Fruit fly (Drosophila melanogaster) whole organism, embryonic: ENCODE data around the gene CG6005.

ENCODE experiments used
- Ada2b ChIP-seq: fragments of 200-800 bp; sonication (Bioruptor generic); IDR thresholded peaks from 2 replicates; pipeline ENCODE4 v1.3.6; 2022; ENCODE audit warnings: missing biosample characterization, missing genetic modification characterization
- Atf3 ChIP-seq: fragments of 200-800 bp; sonication (Bioruptor generic); optimal IDR thresholded peaks from 3 replicates; lab custom pipeline; 2016; ENCODE audit warnings: missing biosample characterization, missing genetic modification characterization
- B-H2 ChIP-seq: fragments of 200-800 bp; sonication (Bioruptor generic); optimal IDR thresholded peaks from 2 replicates; lab custom pipeline; 2018; ENCODE audit warnings: missing biosample characterization, mild to moderate bottlenecking, missing genetic modification characterization
- Blimp-1 ChIP-seq: fragments of 200-800 bp; sonication (Bioruptor generic); optimal IDR thresholded peaks from 3 replicates; lab custom pipeline; 2018; ENCODE audit warnings: missing biosample characterization, missing genetic modification characterization, mild to moderate bottlenecking, moderate library complexity, missing genetic modification reagents
- CG1024 ChIP-seq: fragments of 200-800 bp; sonication (Bioruptor generic); IDR thresholded peaks from 2 replicates; pipeline ENCODE4 v1.3.6; 2022; ENCODE audit warnings: missing biosample characterization, missing genetic modification characterization
- CG10979 ChIP-seq: fragments of 200-800 bp; sonication (Bioruptor generic); optimal IDR thresholded peaks from 2 replicates; lab custom pipeline; 2018; ENCODE audit warnings: missing biosample characterization, mild to moderate bottlenecking, missing genetic modification characterization, moderate library complexity
- CG11247 ChIP-seq: fragments of 200-800 bp; sonication (Bioruptor generic); IDR thresholded peaks from 2 replicates; pipeline ENCODE4 v1.3.6; 2022; ENCODE audit warnings: missing biosample characterization, missing genetic modification characterization
- CG11398 ChIP-seq: fragments of 200-800 bp; sonication (Bioruptor generic); optimal IDR thresholded peaks from 2 replicates; lab custom pipeline; 2016; ENCODE audit warnings: missing biosample characterization, missing genetic modification characterization
- CG12391 ChIP-seq: fragments of 200-800 bp; sonication (Bioruptor generic); optimal IDR thresholded peaks from 3 replicates; lab custom pipeline; 2018; ENCODE audit warnings: missing biosample characterization, mild to moderate bottlenecking, missing genetic modification characterization, moderate library complexity
- CG12942 ChIP-seq: fragments of 200-800 bp; sonication (Bioruptor generic); optimal IDR thresholded peaks from 3 replicates; lab custom pipeline; 2016; ENCODE audit warnings: missing biosample characterization, missing genetic modification characterization
- CG13775 ChIP-seq: fragments of 200-800 bp; sonication (Bioruptor generic); optimal IDR thresholded peaks from 3 replicates; lab custom pipeline; 2017; ENCODE audit warnings: missing biosample characterization, mild to moderate bottlenecking, missing genetic modification characterization
- CG16815 ChIP-seq: fragments of 200-800 bp; sonication (Bioruptor generic); optimal IDR thresholded peaks from 3 replicates; lab custom pipeline; 2017; ENCODE audit warnings: missing biosample characterization, mild to moderate bottlenecking, missing genetic modification characterization
- CG1832 ChIP-seq: fragments of 200-800 bp; sonication (Bioruptor generic); optimal IDR thresholded peaks from 2 replicates; lab custom pipeline; 2017; ENCODE audit warnings: missing biosample characterization, mild to moderate bottlenecking, missing genetic modification characterization, inconsistent platforms
- CG2678 ChIP-seq: fragments of 200-800 bp; sonication (Bioruptor generic); optimal IDR thresholded peaks from 3 replicates; lab custom pipeline; 2019; ENCODE audit warnings: missing biosample characterization, mild to moderate bottlenecking, missing genetic modification characterization, moderate library complexity
- CG2712 ChIP-seq: fragments of 200-800 bp; optimal IDR thresholded peaks from 3 replicates; lab custom pipeline; 2019; ENCODE audit warnings: missing biosample characterization, mild to moderate bottlenecking, missing genetic modification characterization, moderate library complexity
- CG32532 ChIP-seq: fragments of 200-800 bp; sonication (Bioruptor generic); IDR thresholded peaks from 2 replicates; pipeline ENCODE4 v1.3.6; 2022; ENCODE audit warnings: missing biosample characterization, missing genetic modification characterization
- CG34376 ChIP-seq: fragments of 200-800 bp; sonication (Bioruptor generic); optimal IDR thresholded peaks from 2 replicates; lab custom pipeline; 2018; ENCODE audit warnings: missing biosample characterization, mild to moderate bottlenecking, missing genetic modification characterization
- CG3847 ChIP-seq: fragments of 200-800 bp; sonication (Bioruptor generic); IDR thresholded peaks from 2 replicates; pipeline ENCODE4 v1.3.6; 2022; ENCODE audit warnings: missing biosample characterization, missing genetic modification characterization
- CG4424 ChIP-seq: fragments of 200-800 bp; sonication (Bioruptor generic); optimal IDR thresholded peaks from 3 replicates; lab custom pipeline; 2016; ENCODE audit warnings: missing biosample characterization, missing genetic modification characterization
- CG4617 ChIP-seq: fragments of 200-800 bp; sonication (Bioruptor generic); optimal IDR thresholded peaks from 3 replicates; lab custom pipeline; 2016; ENCODE audit warnings: missing biosample characterization, missing genetic modification characterization, borderline replicate concordance
- CG7271 ChIP-seq: fragments of 200-800 bp; sonication (Bioruptor generic); optimal IDR thresholded peaks from 2 replicates; lab custom pipeline; 2018; ENCODE audit warnings: missing biosample characterization, mild to moderate bottlenecking, missing genetic modification characterization, moderate library complexity
- Doc3 ChIP-seq: fragments of 200-800 bp; sonication (Bioruptor generic); IDR thresholded peaks from 3 replicates; pipeline ENCODE4 v1.3.6; 2022; ENCODE audit warnings: missing biosample characterization, missing genetic modification characterization; ENCODE audit not compliant: partially characterized antibody
- Dp ChIP-seq: fragments of 200-800 bp; sonication (Bioruptor generic); optimal IDR thresholded peaks from 2 replicates; lab custom pipeline; 2018; ENCODE audit warnings: missing biosample characterization, mild to moderate bottlenecking, missing genetic modification characterization, moderate library complexity
- Fer3 ChIP-seq: fragments of 200-800 bp; sonication (Bioruptor generic); optimal IDR thresholded peaks from 2 replicates; lab custom pipeline; 2018; ENCODE audit warnings: missing biosample characterization, mild to moderate bottlenecking, missing genetic modification characterization, moderate library complexity
- GATAe ChIP-seq: fragments of 200-800 bp; sonication (Bioruptor generic); conservative IDR thresholded peaks from 2 replicates; pipeline ENCODE4 v1.3.6; 2022; ENCODE audit warnings: missing biosample characterization, missing genetic modification characterization
- Hand ChIP-seq: fragments of 200-800 bp; sonication (Bioruptor generic); optimal IDR thresholded peaks from 2 replicates; lab custom pipeline; 2017; ENCODE audit warnings: mild to moderate bottlenecking, missing biosample characterization, missing genetic modification reagents, missing genetic modification characterization
- Hey ChIP-seq: fragments of 200-800 bp; sonication (Bioruptor generic); optimal IDR thresholded peaks from 3 replicates; lab custom pipeline; 2018; ENCODE audit warnings: missing biosample characterization, mild to moderate bottlenecking, missing genetic modification characterization
- Hmr ChIP-seq: fragments of 200-800 bp; sonication (Bioruptor generic); optimal IDR thresholded peaks from 3 replicates; lab custom pipeline; 2017; ENCODE audit warnings: mild to moderate bottlenecking, missing biosample characterization, missing genetic modification reagents, missing genetic modification characterization
- Jarid2 ChIP-seq: fragments of 200-800 bp; sonication (Bioruptor generic); optimal IDR thresholded peaks from 3 replicates; lab custom pipeline; 2017; ENCODE audit warnings: mild to moderate bottlenecking, missing biosample characterization, missing genetic modification reagents, missing genetic modification characterization
- Mad ChIP-seq: fragments of 200-800 bp; sonication (Bioruptor generic); optimal IDR thresholded peaks from 2 replicates; lab custom pipeline; 2016; ENCODE audit warnings: missing biosample characterization, missing genetic modification characterization
- Sin3A ChIP-seq: fragments of >200 bp; optimal IDR thresholded peaks from 2 replicates; lab custom pipeline; 2018
- ci ChIP-seq: fragments of 200-800 bp; sonication (Bioruptor generic); IDR thresholded peaks from 3 replicates; pipeline ENCODE4 v1.3.6; 2022; ENCODE audit warnings: missing biosample characterization, missing genetic modification characterization
- danr ChIP-seq: fragments of 200-800 bp; sonication (Bioruptor generic); IDR thresholded peaks from 2 replicates; pipeline ENCODE4 v1.3.6; 2022; ENCODE audit warnings: missing biosample characterization, missing genetic modification characterization
- eyg ChIP-seq: fragments of 200-800 bp; sonication (Bioruptor generic); optimal IDR thresholded peaks from 3 replicates; lab custom pipeline; 2016; ENCODE audit warnings: missing biosample characterization, missing genetic modification characterization
- lab ChIP-seq: fragments of 200-800 bp; sonication (Bioruptor generic); optimal IDR thresholded peaks from 3 replicates; lab custom pipeline; 2017; ENCODE audit warnings: missing biosample characterization, missing genetic modification characterization, mild to moderate bottlenecking, moderate library complexity, missing genetic modification reagents
- lilli ChIP-seq: fragments of 200-800 bp; sonication (Bioruptor generic); optimal IDR thresholded peaks from 3 replicates; lab custom pipeline; 2016; ENCODE audit warnings: missing biosample characterization, missing genetic modification characterization
- lola ChIP-seq, 3 experiments: fragments of >200 bp in 2 of 3; fragments of 200-800 bp in 1 of 3; sonication (Bioruptor generic) in 1 of 3; optimal IDR thresholded peaks; 2 replicates each; lab custom pipeline; 2017 to 2019; ENCODE audit warnings: missing biosample characterization in 3 of 3, missing genetic modification characterization in 3 of 3, mild to moderate bottlenecking in 1 of 3, moderate library complexity in 1 of 3
- luna ChIP-seq: fragments of 200-800 bp; sonication (Bioruptor generic); optimal IDR thresholded peaks from 2 replicates; lab custom pipeline; 2016; ENCODE audit warnings: missing biosample characterization, missing genetic modification characterization
- schlank ChIP-seq: fragments of 200-800 bp; sonication (Bioruptor generic); optimal IDR thresholded peaks from 2 replicates; lab custom pipeline; 2018; ENCODE audit warnings: missing biosample characterization, mild to moderate bottlenecking, missing genetic modification characterization
- scrt ChIP-seq: fragments of 200-800 bp; sonication (Bioruptor generic); optimal IDR thresholded peaks from 2 replicates; lab custom pipeline; 2018; ENCODE audit warnings: missing biosample characterization, mild to moderate bottlenecking, missing genetic modification characterization, moderate library complexity
- sna ChIP-seq: fragments of 200-800 bp; sonication (Bioruptor generic); IDR thresholded peaks from 2 replicates; pipeline ENCODE4 v1.3.6; 2022; ENCODE audit warnings: missing biosample characterization, missing genetic modification characterization; ENCODE audit not compliant: partially characterized antibody
- stwl ChIP-seq: fragments of 200-800 bp; sonication (Bioruptor generic); optimal IDR thresholded peaks from 3 replicates; lab custom pipeline; 2018; ENCODE audit warnings: missing biosample characterization, mild to moderate bottlenecking, missing genetic modification characterization, moderate library complexity
- sug ChIP-seq: fragments of 200-800 bp; optimal IDR thresholded peaks from 2 replicates; lab custom pipeline; 2019; ENCODE audit warnings: missing biosample characterization, mild to moderate bottlenecking, missing genetic modification characterization, moderate library complexity
- tin ChIP-seq: fragments of 200-800 bp; sonication (Bioruptor generic); optimal IDR thresholded peaks from 3 replicates; lab custom pipeline; 2016; ENCODE audit warnings: missing biosample characterization, missing genetic modification characterization
- tup ChIP-seq: fragments of 200-800 bp; sonication (Bioruptor generic); optimal IDR thresholded peaks from 2 replicates; lab custom pipeline; 2016; ENCODE audit warnings: missing biosample characterization, mild to moderate bottlenecking, missing genetic modification characterization, moderate library complexity
- unc-4 ChIP-seq: fragments of 200-800 bp; sonication (Bioruptor generic); IDR thresholded peaks from 2 replicates; pipeline ENCODE4 v1.3.6; 2022; ENCODE audit warnings: missing biosample characterization, missing genetic modification characterization; ENCODE audit not compliant: partially characterized antibody
- zen2 ChIP-seq: fragments of 200-800 bp; sonication (Bioruptor generic); IDR thresholded peaks from 3 replicates; pipeline ENCODE4 v1.3.6; 2022; ENCODE audit warnings: missing biosample characterization, missing genetic modification characterization; ENCODE audit not compliant: partially characterized antibody
- zf30C ChIP-seq: fragments of 200-800 bp; sonication (Bioruptor generic); optimal IDR thresholded peaks from 3 replicates; lab custom pipeline; 2018; ENCODE audit warnings: missing biosample characterization, mild to moderate bottlenecking, missing genetic modification characterization

CG6005 gene

dm6 chr3R:18985114-18985785 is 38.6 kb downstream of the CG6005 start (continued):
- TF ChIP-seq ci (GFP tag; lab: Robert Waterston, UW) (0 out of 3 replicates have a peak, but pooled peaks have one; percentile 11), lola (GFP tag; optimal IDR thresholded peaks at IDR 0.05; lab: Kevin White, UChicago) (no peak), tup (GFP tag; lab: Kevin White, UChicago) (no peak), schlank (tag; lab: Kevin White, UChicago) (no peak), scrt (GFP tag; lab: Kevin White, UChicago) (peak; percentile 12), Sin3A (lab: Kevin White, UChicago) (no peak), B-H2 (GFP tag; lab: Kevin White, UChicago) (no peak), CG11247 (peak; percentile 30; the same call in 1 of the 2 replicates), lab (peak; percentile 73), Jarid2 (GFP tag; lab: Kevin White, UChicago) (no peak), CG2712 (tag; lab: Kevin White, UChicago) (peak; percentile 8), Hand (peak; percentile 64), Hey (tag; lab: Kevin White, UChicago) (peak; percentile 28), CG12942 (no peak), Doc3 (GFP tag; lab: Robert Waterston, UW) (no peak), zf30C (GFP tag; lab: Kevin White, UChicago) (no peak), CG4617 (GFP tag; lab: Kevin White, UChicago) (no peak), CG2678 (tag; lab: Kevin White, UChicago) (peak; percentile 78), Fer3 (tag; lab: Kevin White, UChicago) (peak; percentile 55), CG3847 (GFP tag; lab: Robert Waterston, UW) (0 out of 2 replicates have a peak, but pooled peaks have one; percentile 27), CG34376 (GFP tag; lab: Kevin White, UChicago) (peak; percentile 15), zen2 (GFP tag; lab: Robert Waterston, UW) (no peak), sug (peak; percentile 86), Hmr (GFP tag; lab: Kevin White, UChicago) (peak; percentile 77), unc-4 (GFP tag; lab: Robert Waterston, UW) (no peak), CG13775 (peak; percentile 34), CG1024 (GFP tag; lab: Robert Waterston, UW) (no peak), sna (GFP tag; lab: Robert Waterston, UW) (no peak), danr (GFP tag; lab: Robert Waterston, UW) (no peak), Ada2b (no peak), GATAe (peak; percentile 68), luna (GFP tag; lab: Kevin White, UChicago) (no peak), CG4424 (GFP tag; lab: Kevin White, UChicago) (peak; percentile 18), tin (GFP tag; lab: Kevin White, UChicago) (no peak), Atf3 (GFP tag; lab: Kevin White, UChicago) (no peak), CG1832 (GFP tag; lab: Kevin White, UChicago) (no peak), stwl (tag; lab: Kevin White, UChicago) (no peak), lilli (GFP tag; lab: Kevin White, UChicago) (peak; percentile 46), Dp (no peak), CG10979 (tag; lab: Kevin White, UChicago) (peak; percentile 13), CG12391 (peak; percentile 30), eyg (no peak), Blimp-1 (peak; percentile 11), CG16815 (peak; percentile 54), Mad (no peak), CG32532 (GFP tag; lab: Robert Waterston, UW) (no peak; the same call in none of the 2 replicates), CG7271 (no peak), CG11398 (GFP tag; lab: Kevin White, UChicago) (no peak)
